Fruit fly (Drosophila melanogaster) whole organism, embryonic: ENCODE results near the gene CG11409.

Source experiments
- Awh ChIP-seq: fragments of 200-800 bp; sonication (Bioruptor generic); IDR thresholded peaks from 2 replicates; pipeline ENCODE4, ENCODE4 v1.3.6; 2022; ENCODE audit warnings: missing biosample characterization, missing genetic modification characterization
- CG10462 ChIP-seq: fragments of 200-800 bp; sonication (Bioruptor generic); optimal IDR thresholded peaks from 2 replicates; lab custom pipeline; 2016; ENCODE audit warnings: missing biosample characterization, missing genetic modification characterization
- CG10654 ChIP-seq: fragments of 200-800 bp; sonication (Bioruptor generic); optimal IDR thresholded peaks from 2 replicates; lab custom pipeline; 2016; ENCODE audit warnings: missing biosample characterization, missing genetic modification characterization
- CG11560 ChIP-seq: fragments of 200-800 bp; sonication (Bioruptor generic); IDR thresholded peaks from 3 replicates; pipeline ENCODE4 v1.3.6; 2022; ENCODE audit warnings: missing biosample characterization, missing genetic modification characterization
- CG12299 ChIP-seq: fragments of 200-800 bp; sonication (Bioruptor generic); optimal IDR thresholded peaks from 2 replicates; lab custom pipeline; 2018; ENCODE audit warnings: missing biosample characterization, mild to moderate bottlenecking, missing genetic modification characterization
- CG12744 ChIP-seq: fragments of 200-800 bp; sonication (Bioruptor generic); optimal IDR thresholded peaks from 2 replicates; lab custom pipeline; 2016; ENCODE audit warnings: missing biosample characterization, missing genetic modification characterization
- CG14050 ChIP-seq: fragments of 200-800 bp; sonication (Bioruptor generic); IDR thresholded peaks from 3 replicates; pipeline ENCODE4 v1.3.6; 2022; ENCODE audit warnings: missing biosample characterization, missing genetic modification characterization
- CG14710 ChIP-seq: fragments of 200-800 bp; sonication (Bioruptor generic); optimal IDR thresholded peaks from 3 replicates; lab custom pipeline; 2019; ENCODE audit warnings: missing biosample characterization, mild to moderate bottlenecking, missing genetic modification characterization, moderate library complexity
- CG15479 ChIP-seq: fragments of 200-800 bp; sonication (Bioruptor generic); optimal IDR thresholded peaks from 3 replicates; lab custom pipeline; 2019; ENCODE audit warnings: missing biosample characterization, mild to moderate bottlenecking, missing genetic modification characterization, moderate library complexity
- CG17568 ChIP-seq: fragments of 200-800 bp; sonication (Bioruptor generic); optimal IDR thresholded peaks from 2 replicates; lab custom pipeline; 2018; ENCODE audit warnings: missing biosample characterization, mild to moderate bottlenecking, missing genetic modification characterization, moderate library complexity
- CG18262 ChIP-seq: fragments of 200-800 bp; optimal IDR thresholded peaks from 3 replicates; lab custom pipeline; 2019; ENCODE audit warnings: missing biosample characterization, mild to moderate bottlenecking, missing genetic modification characterization, moderate library complexity
- CG30020 ChIP-seq: fragments of 200-800 bp; optimal IDR thresholded peaks from 2 replicates; lab custom pipeline; 2019; ENCODE audit warnings: missing biosample characterization, mild to moderate bottlenecking, missing genetic modification characterization, moderate library complexity
- CG3065 ChIP-seq: fragments of 200-800 bp; sonication (Bioruptor generic); optimal IDR thresholded peaks from 2 replicates; lab custom pipeline; 2016; ENCODE audit warnings: missing biosample characterization, missing genetic modification characterization
- CG3847 ChIP-seq: fragments of 200-800 bp; sonication (Bioruptor generic); IDR thresholded peaks from 2 replicates; pipeline ENCODE4 v1.3.6; 2022; ENCODE audit warnings: missing biosample characterization, missing genetic modification characterization
- CG7271 ChIP-seq: fragments of 200-800 bp; sonication (Bioruptor generic); optimal IDR thresholded peaks from 2 replicates; lab custom pipeline; 2018; ENCODE audit warnings: missing biosample characterization, mild to moderate bottlenecking, missing genetic modification characterization, moderate library complexity
- CG7556 ChIP-seq: fragments of 200-800 bp; sonication (Bioruptor generic); optimal IDR thresholded peaks from 2 replicates; lab custom pipeline; 2017; ENCODE audit warnings: missing biosample characterization, mild to moderate bottlenecking, missing genetic modification characterization
- CG8478 ChIP-seq: fragments of >200 bp; optimal IDR thresholded peaks from 2 replicates; lab custom pipeline; 2018
- CoRest ChIP-seq: fragments of 200-800 bp; sonication (Bioruptor generic); optimal IDR thresholded peaks from 3 replicates; lab custom pipeline; 2018; ENCODE audit warnings: missing biosample characterization, mild to moderate bottlenecking, missing genetic modification characterization, moderate library complexity
- D19A ChIP-seq: fragments of 200-800 bp; optimal IDR thresholded peaks from 3 replicates; lab custom pipeline; 2019; ENCODE audit warnings: missing biosample characterization, mild to moderate bottlenecking, missing genetic modification characterization, moderate library complexity
- Dll ChIP-seq: fragments of 200-800 bp; sonication (Bioruptor generic); IDR thresholded peaks from 4 replicates; pipeline ENCODE4 v1.3.6; 2022; ENCODE audit warnings: missing biosample characterization, missing genetic modification characterization; ENCODE audit not compliant: partially characterized antibody
- E2f2 ChIP-seq: fragments of 200-800 bp; sonication (Bioruptor generic); IDR thresholded peaks from 2 replicates; pipeline ENCODE4 v1.3.6; 2022; ENCODE audit warnings: missing biosample characterization, missing genetic modification characterization
- ERR ChIP-seq: fragments of 200-800 bp; sonication (Bioruptor generic); optimal IDR thresholded peaks from 2 replicates; lab custom pipeline; 2016; ENCODE audit warnings: missing biosample characterization, missing genetic modification characterization
- Ets97D ChIP-seq: fragments of 200-800 bp; sonication (Bioruptor generic); optimal IDR thresholded peaks from 3 replicates; lab custom pipeline; 2016; ENCODE audit warnings: missing biosample characterization, missing genetic modification characterization
- Hey ChIP-seq: fragments of 200-800 bp; sonication (Bioruptor generic); optimal IDR thresholded peaks from 3 replicates; lab custom pipeline; 2018; ENCODE audit warnings: missing biosample characterization, mild to moderate bottlenecking, missing genetic modification characterization
- Mad ChIP-seq: fragments of 200-800 bp; sonication (Bioruptor generic); optimal IDR thresholded peaks from 2 replicates; lab custom pipeline; 2016; ENCODE audit warnings: missing biosample characterization, missing genetic modification characterization
- Max ChIP-seq: fragments of 200-800 bp; sonication (Bioruptor generic); optimal IDR thresholded peaks from 2 replicates; lab custom pipeline; 2016; ENCODE audit warnings: missing biosample characterization, mild to moderate bottlenecking, missing genetic modification characterization
- Med ChIP-seq: fragments of 200-800 bp; sonication (Bioruptor generic); peaks from one replicate; lab custom pipeline; 2016; ENCODE audit warnings: missing biosample characterization, missing genetic modification characterization, mild to moderate bottlenecking, inconsistent platforms, moderate library complexity
- Mes4 ChIP-seq: fragments of 200-800 bp; sonication (Bioruptor generic); optimal IDR thresholded peaks from 2 replicates; lab custom pipeline; 2016; ENCODE audit warnings: missing biosample characterization, missing genetic modification characterization
- Tbp ChIP-seq: fragments of >200 bp; optimal IDR thresholded peaks from 2 replicates; lab custom pipeline; 2018; ENCODE audit warnings: missing biosample characterization, missing genetic modification characterization
- Usf ChIP-seq: fragments of 200-800 bp; sonication (Bioruptor generic); optimal IDR thresholded peaks from 2 replicates; lab custom pipeline; 2017; ENCODE audit warnings: missing genotype, missing biosample characterization, missing genetic modification characterization
- ab ChIP-seq: fragments of 200-800 bp; sonication (Bioruptor generic); optimal IDR thresholded peaks from 2 replicates; lab custom pipeline; 2016; ENCODE audit warnings: missing biosample characterization, missing genetic modification characterization
- ac ChIP-seq: fragments of 200-800 bp; sonication (Bioruptor generic); optimal IDR thresholded peaks from 3 replicates; lab custom pipeline; 2017; ENCODE audit warnings: missing biosample characterization, mild to moderate bottlenecking, missing genetic modification characterization
- ato ChIP-seq: fragments of 200-800 bp; sonication (Bioruptor generic); IDR thresholded peaks from 2 replicates; pipeline ENCODE4 v1.3.6; 2022; ENCODE audit warnings: missing biosample characterization, missing genetic modification characterization; ENCODE audit not compliant: partially characterized antibody
- bigmax ChIP-seq: fragments of 200-800 bp; sonication (Bioruptor generic); optimal IDR thresholded peaks from 2 replicates; lab custom pipeline; 2018; ENCODE audit warnings: missing biosample characterization, mild to moderate bottlenecking, missing genetic modification characterization
- bowl ChIP-seq: fragments of 200-800 bp; sonication (Bioruptor generic); IDR thresholded peaks from 2 replicates; pipeline ENCODE4 v1.3.6; 2022; ENCODE audit warnings: missing biosample characterization, missing genetic modification characterization
- disco-r ChIP-seq: fragments of 200-800 bp; sonication (Bioruptor generic); optimal IDR thresholded peaks from 2 replicates; lab custom pipeline; 2016; ENCODE audit warnings: missing biosample characterization, missing genetic modification characterization
- dpn ChIP-seq, 2 experiments: fragments of 200-800 bp; sonication (Bioruptor generic); optimal IDR thresholded peaks; 3 replicates each; lab custom pipeline; 2016; ENCODE audit warnings: missing biosample characterization in 2 of 2, missing genetic modification characterization in 2 of 2
- emc ChIP-seq: fragments of 200-800 bp; sonication (Bioruptor generic); optimal IDR thresholded peaks from 2 replicates; lab custom pipeline; 2016; ENCODE audit warnings: missing biosample characterization, missing genetic modification characterization
- ham ChIP-seq: fragments of 200-800 bp; sonication (Bioruptor generic); IDR thresholded peaks from 2 replicates; pipeline ENCODE4 v1.3.6; 2022; ENCODE audit warnings: missing biosample characterization, missing genetic modification characterization
- inv ChIP-seq: fragments of 200-800 bp; sonication (Bioruptor generic); IDR thresholded peaks from 2 replicates; pipeline ENCODE4 v1.3.6; 2022; ENCODE audit warnings: missing biosample characterization, missing genetic modification characterization; ENCODE audit not compliant: partially characterized antibody
- jigr1 ChIP-seq: fragments of 200-800 bp; sonication (Bioruptor generic); IDR thresholded peaks from 3 replicates; pipeline ENCODE4 v1.3.6; 2022; ENCODE audit warnings: missing biosample characterization, missing genetic modification characterization
- jing ChIP-seq: fragments of 200-800 bp; sonication (Bioruptor generic); optimal IDR thresholded peaks from 2 replicates; lab custom pipeline; 2018; ENCODE audit warnings: missing biosample characterization, mild to moderate bottlenecking, missing genetic modification characterization
- luna ChIP-seq: fragments of 200-800 bp; sonication (Bioruptor generic); optimal IDR thresholded peaks from 2 replicates; lab custom pipeline; 2016; ENCODE audit warnings: missing biosample characterization, missing genetic modification characterization
- nerfin-1 ChIP-seq: fragments of 200-800 bp; sonication (Bioruptor generic); optimal IDR thresholded peaks from 3 replicates; lab custom pipeline; 2019; ENCODE audit warnings: missing biosample characterization, mild to moderate bottlenecking, missing genetic modification characterization, moderate library complexity
- nmo ChIP-seq: fragments of 200-800 bp; sonication (Bioruptor generic); optimal IDR thresholded peaks from 2 replicates; lab custom pipeline; 2018; ENCODE audit warnings: missing biosample characterization, mild to moderate bottlenecking, missing genetic modification characterization, moderate library complexity
- onecut ChIP-seq: fragments of 200-800 bp; sonication (Bioruptor generic); IDR thresholded peaks from 2 replicates; pipeline ENCODE4 v1.3.6; 2022; ENCODE audit warnings: missing biosample characterization, missing genetic modification characterization
- row ChIP-seq: fragments of 200-800 bp; sonication (Bioruptor generic); IDR thresholded peaks from 3 replicates; pipeline ENCODE4 v1.3.6; 2022; ENCODE audit warnings: missing biosample characterization, missing genetic modification characterization
- sens-2 ChIP-seq: fragments of 200-800 bp; sonication (Bioruptor generic); IDR thresholded peaks from 2 replicates; pipeline ENCODE4 v1.3.6; 2022; ENCODE audit warnings: missing biosample characterization, missing genetic modification characterization
- sisA ChIP-seq: fragments of 200-800 bp; sonication (Bioruptor generic); IDR thresholded peaks from 2 replicates; pipeline ENCODE4 v1.3.6; 2022; ENCODE audit warnings: missing biosample characterization, missing genetic modification characterization
- tin ChIP-seq: fragments of 200-800 bp; sonication (Bioruptor generic); optimal IDR thresholded peaks from 3 replicates; lab custom pipeline; 2016; ENCODE audit warnings: missing biosample characterization, missing genetic modification characterization
- twi ChIP-seq: fragments of 200-800 bp; optimal IDR thresholded peaks from 2 replicates; lab custom pipeline; 2019; ENCODE audit warnings: missing biosample characterization, mild to moderate bottlenecking, missing genetic modification characterization, moderate library complexity
- zfh2 ChIP-seq: fragments of 200-800 bp; sonication (Bioruptor generic); optimal IDR thresholded peaks from 2 replicates; lab custom pipeline; 2016; ENCODE audit warnings: missing biosample characterization, missing genetic modification characterization

Gene CG11409

DNA sequence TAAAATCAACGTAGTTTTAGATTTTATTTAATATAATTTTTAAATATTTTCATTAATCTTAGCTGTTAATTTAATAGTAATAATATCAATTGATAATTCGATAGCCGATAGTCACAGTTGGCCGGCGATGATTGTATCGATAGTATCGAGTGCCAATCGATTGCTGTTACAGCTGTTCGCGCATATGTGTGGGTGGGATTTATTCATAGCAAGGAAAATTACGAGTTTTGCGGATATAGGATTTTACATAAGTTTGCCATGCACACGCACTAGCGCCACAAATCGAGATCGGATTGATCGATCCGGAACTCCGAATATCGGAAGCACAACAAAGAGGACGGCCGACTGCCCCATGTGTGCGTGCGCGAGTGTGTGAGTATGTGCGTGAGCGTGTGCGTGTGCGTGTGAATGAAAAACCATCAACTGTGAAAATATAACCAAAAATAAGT lies 581 bp upstream of the CG11409 start, which contains the start of gene Naa30A (continued):
- TF ChIP-seq nmo (peak; percentile 43), CG14710 (tag; lab: Kevin White, UChicago) (peak; percentile 40), CG18262 (tag; lab: Kevin White, UChicago) (peak; percentile 16), ERR (no peak), CG3065 (GFP tag; lab: Kevin White, UChicago) (no peak), CG14050 (GFP tag; lab: Robert Waterston, UW) (no peak), CG10654 (GFP tag; lab: Kevin White, UChicago) (no peak), CG10462 (no peak), CG7271 (tag; lab: Kevin White, UChicago) (no peak), ab (no peak), ato (GFP tag; lab: Robert Waterston, UW) (peak; percentile 94), tin (GFP tag; lab: Kevin White, UChicago) (no peak), sens-2 (GFP tag; lab: Robert Waterston, UW) (no peak), inv (peak; percentile 93), ac (GFP tag; lab: Kevin White, UChicago) (no peak), twi (peak; percentile 38), D19A (no peak), CG11560 (peak; percentile 26; the same call in 1 of the 3 replicates), Tbp (GFP tag; lab: Kevin White, UChicago) (no peak), ham (no peak), Ets97D (peak; percentile 18), Dll (GFP tag; lab: Robert Waterston, UW) (peak; percentile 96), jing (GFP tag; lab: Kevin White, UChicago) (no peak), Awh (no peak), Mad (GFP tag; lab: Kevin White, UChicago) (no peak), Med (peak; percentile 48), E2f2 (peak; percentile 49), CG30020 (tag; lab: Kevin White, UChicago) (peak; percentile 21), CG7556 (GFP tag; lab: Kevin White, UChicago) (no peak), emc (no peak), Usf (GFP tag; lab: Kevin White, UChicago) (no peak), CoRest (tag; lab: Kevin White, UChicago) (peak; percentile 11), Hey (tag; lab: Kevin White, UChicago) (no peak), onecut (no peak), zfh2 (no peak), bowl (GFP tag; lab: Robert Waterston, UW) (no peak), bigmax (GFP tag; lab: Kevin White, UChicago) (peak; percentile 67), dpn (GFP tag; optimal IDR thresholded peaks at IDR 0.05; lab: Kevin White, UChicago) (peak in 1 of 2 experiments; percentile 24), jigr1 (GFP tag; lab: Robert Waterston, UW) (no peak), sisA (GFP tag; lab: Robert Waterston, UW) (no peak), CG12744 (GFP tag; lab: Kevin White, UChicago) (no peak), luna (no peak), CG3847 (GFP tag; lab: Robert Waterston, UW) (no peak), CG8478 (lab: Kevin White, UChicago) (peak; percentile 87), disco-r (GFP tag; lab: Kevin White, UChicago) (no peak), CG12299 (tag; lab: Kevin White, UChicago) (no peak), row (peak; percentile 52; the same call in 2 of the 3 replicates), Mes4 (GFP tag; lab: Kevin White, UChicago) (no peak), nerfin-1 (peak; percentile 25), Max (GFP tag; lab: Kevin White, UChicago) (peak; percentile 36), CG15479 (no peak), CG17568 (GFP tag; lab: Kevin White, UChicago) (no peak)
